Worm (Caenorhabditis elegans) whole organism, L1 larva: ENCODE measurements around the gene F53A9.7.
A peak's percentile ranks its signal among the peaks of the same experiment; 100 is the strongest.

ENCODE experiments used
- C04F5.9 ChIP-seq: sonication (generic microtip); optimal IDR thresholded peaks from 2 replicates; lab custom pipeline; 2016; ENCODE audit warnings: missing genetic modification characterization, missing compliant biosample characterization
- C16A3.4 ChIP-seq: fragments of 150-350 bp; optimal IDR thresholded peaks from 2 replicates; lab custom pipeline; 2014; ENCODE audit warnings: missing biosample characterization, missing genetic modification characterization
- Y116A8C.19 ChIP-seq: sonication (generic microtip); optimal IDR thresholded peaks from 2 replicates; lab custom pipeline; 2016; ENCODE audit warnings: missing compliant biosample characterization, missing genetic modification characterization, borderline replicate concordance
- alr-1 ChIP-seq: fragments of 200-800 bp; sonication (Bioruptor generic); optimal IDR thresholded peaks from 2 replicates; lab custom pipeline; 2018; ENCODE audit warnings: borderline replicate concordance, mild to moderate bottlenecking, missing genetic modification characterization, missing compliant biosample characterization
- ama-1 ChIP-seq: fragments of 150-350 bp; optimal IDR thresholded peaks from 2 replicates; lab custom pipeline; 2014
- blmp-1 ChIP-seq: fragments of 150-350 bp; optimal IDR thresholded peaks from 2 replicates; lab custom pipeline; 2014; ENCODE audit warnings: missing biosample characterization, missing genetic modification characterization
- ceh-63 ChIP-seq: fragments of 200-800 bp; sonication (Bioruptor generic); optimal IDR thresholded peaks from 2 replicates; lab custom pipeline; 2018; ENCODE audit warnings: mild to moderate bottlenecking, missing genetic modification characterization, missing compliant biosample characterization
- ceh-8 ChIP-seq: fragments of 200-800 bp; sonication (Bioruptor generic); optimal IDR thresholded peaks from 2 replicates; lab custom pipeline; 2018; ENCODE audit warnings: mild to moderate bottlenecking, missing genetic modification characterization, moderate library complexity, missing compliant biosample characterization
- ceh-82 ChIP-seq, 3 experiments: fragments of 150-350 bp in 1 of 3; sonication (generic microtip) in 2 of 3; optimal IDR thresholded peaks; 2 replicates each; lab custom pipeline; 2014 to 2017; ENCODE audit warnings: missing biosample characterization in 3 of 3, missing genetic modification characterization in 3 of 3
- ceh-88 ChIP-seq: fragments of 200-800 bp; sonication (Bioruptor generic); IDR thresholded peaks from 2 replicates; pipeline ENCODE4 v1.3.6; 2022; ENCODE audit warnings: missing genetic modification characterization, missing compliant biosample characterization
- ces-1 ChIP-seq: fragments of 150-350 bp; optimal IDR thresholded peaks from 2 replicates; lab custom pipeline; 2014; ENCODE audit warnings: missing biosample characterization, missing genetic modification reagents, missing genetic modification characterization
- efl-1 ChIP-seq, 4 experiments: fragments of 150-350 bp; optimal IDR thresholded peaks in 3 of 4; peaks in 1 of 4; 1 replicate in 1 of 4; 2 replicates in 3 of 4; lab custom pipeline; 2014; ENCODE audit warnings: missing biosample characterization in 2 of 4, missing genetic modification characterization in 2 of 4, missing genetic modification reagents in 2 of 4
- efl-3 ChIP-seq: fragments of 200-800 bp; sonication (Bioruptor generic); optimal IDR thresholded peaks from 2 replicates; lab custom pipeline; 2018; ENCODE audit warnings: mild to moderate bottlenecking, missing genetic modification characterization, missing compliant biosample characterization
- elt-2 ChIP-seq: sonication (generic microtip); optimal IDR thresholded peaks from 2 replicates; lab custom pipeline; 2016; ENCODE audit warnings: missing genetic modification characterization, mild to moderate bottlenecking, inconsistent platforms, missing compliant biosample characterization, missing genetic modification reagents
- elt-3 ChIP-seq, 6 experiments: fragments of 150-350 bp in 1 of 6; sonication (generic microtip); optimal IDR thresholded peaks; 2 replicates each; lab custom pipeline; 2017 to 2018; ENCODE audit warnings: missing biosample characterization in 6 of 6, missing genetic modification characterization in 6 of 6, inconsistent platforms in 1 of 6
- ets-5 ChIP-seq: fragments of 200-800 bp; sonication (Bioruptor generic); IDR thresholded peaks from 2 replicates; pipeline ENCODE4 v1.3.6; 2022; ENCODE audit warnings: missing genetic modification characterization, missing compliant biosample characterization
- hlh-17 ChIP-seq: fragments of 200-800 bp; sonication (Bioruptor generic); optimal IDR thresholded peaks from 2 replicates; lab custom pipeline; 2018; ENCODE audit warnings: missing genetic modification characterization, mild to moderate bottlenecking, missing compliant biosample characterization, moderate library complexity, borderline replicate concordance
- hlh-4 ChIP-seq: sonication (generic microtip); optimal IDR thresholded peaks from 2 replicates; lab custom pipeline; 2016; ENCODE audit warnings: mild to moderate bottlenecking, missing genetic modification characterization, missing compliant biosample characterization
- hpl-2 ChIP-seq: fragments of 150-350 bp; optimal IDR thresholded peaks from 2 replicates; lab custom pipeline; 2014; ENCODE audit warnings: missing biosample characterization, missing genetic modification reagents, missing genetic modification characterization
- irx-1 ChIP-seq: sonication (generic microtip); optimal IDR thresholded peaks from 2 replicates; lab custom pipeline; 2016; ENCODE audit warnings: missing genetic modification characterization, missing compliant biosample characterization
- jun-1 ChIP-seq: fragments of 150-350 bp; optimal IDR thresholded peaks from 2 replicates; lab custom pipeline; 2014; ENCODE audit warnings: missing biosample characterization, missing genetic modification reagents, missing genetic modification characterization
- lin-14 ChIP-seq: fragments of 200-800 bp; sonication (Bioruptor generic); optimal IDR thresholded peaks from 2 replicates; lab custom pipeline; 2018; ENCODE audit warnings: mild to moderate bottlenecking, missing genetic modification characterization, moderate library complexity, missing compliant biosample characterization
- lin-15B ChIP-seq: fragments of 150-350 bp; sonication (generic microtip); optimal IDR thresholded peaks from 3 replicates; lab custom pipeline; 2014; ENCODE audit warnings: missing biosample characterization, missing genetic modification characterization
- lin-35 ChIP-seq, 2 experiments: fragments of 150-350 bp; optimal IDR thresholded peaks; 2 replicates each; lab custom pipeline; 2014; ENCODE audit warnings: missing biosample characterization in 2 of 2, missing genetic modification characterization in 2 of 2, missing genetic modification reagents in 2 of 2
- lsy-2 ChIP-seq, 2 experiments: fragments of 150-350 bp; optimal IDR thresholded peaks; 2 replicates each; lab custom pipeline; 2014; ENCODE audit warnings: missing biosample characterization in 2 of 2, missing genetic modification characterization in 2 of 2
- mab-9 ChIP-seq: fragments of 200-800 bp; sonication (Bioruptor generic); IDR thresholded peaks from 2 replicates; pipeline ENCODE4 v1.3.6; 2022; ENCODE audit warnings: missing genetic modification reagents, missing genetic modification characterization, missing compliant biosample characterization
- mdl-1 ChIP-seq, 2 experiments: fragments of 150-350 bp; optimal IDR thresholded peaks; 2 replicates each; lab custom pipeline; 2014 to 2017; ENCODE audit warnings: missing biosample characterization in 2 of 2, missing genetic modification characterization in 2 of 2, inconsistent platforms in 1 of 2
- nhr-11 ChIP-seq: fragments of 150-350 bp; optimal IDR thresholded peaks from 2 replicates; lab custom pipeline; 2014; ENCODE audit warnings: missing biosample characterization, missing genetic modification characterization
- nhr-12 ChIP-seq: sonication (generic microtip); optimal IDR thresholded peaks from 2 replicates; lab custom pipeline; 2017; ENCODE audit warnings: missing biosample characterization, missing genetic modification characterization
- nhr-20 ChIP-seq: sonication (generic microtip); optimal IDR thresholded peaks from 2 replicates; lab custom pipeline; 2016; ENCODE audit warnings: mild to moderate bottlenecking, missing genetic modification characterization, missing compliant biosample characterization
- nhr-237 ChIP-seq: fragments of 150-350 bp; optimal IDR thresholded peaks from 2 replicates; lab custom pipeline; 2014; ENCODE audit warnings: missing biosample characterization, missing genetic modification characterization
- nhr-28 ChIP-seq: fragments of 150-350 bp; optimal IDR thresholded peaks from 2 replicates; lab custom pipeline; 2014; ENCODE audit warnings: missing biosample characterization, missing genetic modification characterization
- nhr-47 ChIP-seq: sonication (generic microtip); optimal IDR thresholded peaks from 2 replicates; lab custom pipeline; 2016; ENCODE audit warnings: mild to moderate bottlenecking, missing genetic modification characterization, moderate library complexity, missing compliant biosample characterization
- nhr-71 ChIP-seq: sonication (generic microtip); optimal IDR thresholded peaks from 2 replicates; lab custom pipeline; 2016; ENCODE audit warnings: mild to moderate bottlenecking, missing genetic modification characterization, moderate library complexity, missing compliant biosample characterization
- nhr-77 ChIP-seq: fragments of 150-350 bp; optimal IDR thresholded peaks from 2 replicates; lab custom pipeline; 2014; ENCODE audit warnings: missing biosample characterization, missing genetic modification characterization
- nhr-84 ChIP-seq: sonication (generic microtip); optimal IDR thresholded peaks from 2 replicates; lab custom pipeline; 2017; ENCODE audit warnings: missing biosample characterization, missing genetic modification characterization
- nhr-85 ChIP-seq: sonication (generic microtip); peaks from one replicate; lab custom pipeline; 2016; ENCODE audit warnings: missing genetic modification characterization, inconsistent platforms, missing compliant biosample characterization
- pag-3 ChIP-seq: sonication (generic microtip); optimal IDR thresholded peaks from 2 replicates; lab custom pipeline; 2017; ENCODE audit warnings: missing genetic modification characterization, mild to moderate bottlenecking, missing compliant biosample characterization, antibody characterized with exemption, borderline replicate concordance; ENCODE audit not compliant: insufficient read depth
- pqm-1 ChIP-seq: sonication (generic microtip); optimal IDR thresholded peaks from 3 replicates; lab custom pipeline; 2017; ENCODE audit warnings: missing biosample characterization, missing genetic modification characterization
- snu-23 ChIP-seq: sonication (generic microtip); optimal IDR thresholded peaks from 2 replicates; lab custom pipeline; 2016; ENCODE audit warnings: missing genetic modification characterization, missing compliant biosample characterization
- sptf-1 ChIP-seq: fragments of 150-350 bp; optimal IDR thresholded peaks from 2 replicates; lab custom pipeline; 2014; ENCODE audit warnings: missing biosample characterization, missing genetic modification characterization
- swsn-7 ChIP-seq: sonication (generic microtip); optimal IDR thresholded peaks from 2 replicates; lab custom pipeline; 2016; ENCODE audit warnings: missing genetic modification characterization, missing compliant biosample characterization
- tbx-2 ChIP-seq: sonication (generic microtip); optimal IDR thresholded peaks from 2 replicates; lab custom pipeline; 2016; ENCODE audit warnings: missing genetic modification characterization, missing compliant biosample characterization
- tlp-1 ChIP-seq: fragments of 150-350 bp; optimal IDR thresholded peaks from 2 replicates; lab custom pipeline; 2014; ENCODE audit warnings: missing biosample characterization, missing genetic modification characterization
- unc-130 ChIP-seq: fragments of 150-350 bp; optimal IDR thresholded peaks from 2 replicates; lab custom pipeline; 2017; ENCODE audit warnings: missing biosample characterization, missing genetic modification characterization, inconsistent platforms
- unc-30 ChIP-seq: sonication (generic microtip); optimal IDR thresholded peaks from 2 replicates; lab custom pipeline; 2017; ENCODE audit warnings: missing biosample characterization, missing genetic modification characterization
- unc-98 ChIP-seq: fragments of 200-800 bp; sonication (Bioruptor generic); IDR thresholded peaks from 2 replicates; pipeline ENCODE4 v1.3.6; 2022; ENCODE audit warnings: missing genetic modification characterization, missing compliant biosample characterization
- ztf-11 ChIP-seq, 2 experiments: sonication (generic microtip); optimal IDR thresholded peaks; 2 replicates each; lab custom pipeline; 2016 to 2017; ENCODE audit warnings: missing genetic modification characterization in 2 of 2, missing biosample characterization in 1 of 2, missing compliant biosample characterization in 1 of 2

F53A9.7 gene

DNA sequence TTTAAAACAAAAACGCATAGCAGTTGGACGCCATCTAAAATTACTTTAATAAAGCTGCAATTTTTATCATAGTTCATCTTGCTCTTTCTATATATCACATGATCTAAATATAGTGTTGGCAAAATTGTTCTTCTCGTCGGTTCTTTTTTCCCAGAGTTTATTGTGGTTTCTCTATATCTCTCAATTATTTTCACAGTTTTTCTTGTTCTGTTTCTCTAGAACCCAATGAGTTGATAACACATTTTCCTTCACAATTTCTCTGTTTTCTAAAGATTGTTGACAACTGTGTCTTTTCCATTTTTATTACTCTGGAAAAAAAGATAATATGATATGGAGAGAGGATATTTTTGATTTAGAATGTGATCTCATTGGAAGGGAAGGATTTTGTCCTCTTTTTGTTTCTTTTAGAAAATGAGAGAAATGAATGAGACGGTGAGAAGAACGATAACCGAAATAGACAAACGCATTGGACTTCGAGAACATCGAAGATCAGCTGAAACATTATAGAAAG is 37.6 kb upstream of the F53A9.7 start:
- peak in 2 of 6 experiments; percentile 48 to 88 for TF ChIP-seq elt-3 (tag; optimal IDR thresholded peaks at IDR 0.05; lab: Kevin White, UChicago)
- TF ChIP-seq lin-35 (GFP tag; optimal IDR thresholded peaks at IDR 0.05; lab: Kevin White, UChicago), result peak in 1 of 2 experiments; percentile 21
- no peak for TF ChIP-seq ets-5 (GFP tag; lab: Robert Waterston, UW)
- peak; percentile 40 for TF ChIP-seq blmp-1
- TF ChIP-seq snu-23 (GFP tag; lab: Kevin White, UChicago), result peak; percentile 14
- no peak for TF ChIP-seq nhr-11 (tag; lab: Kevin White, UChicago)
- no peak for TF ChIP-seq ceh-63 (GFP tag; lab: Kevin White, UChicago)
- peak; percentile 62 for TF ChIP-seq nhr-20 (tag; lab: Kevin White, UChicago)
- TF ChIP-seq efl-1 (optimal IDR thresholded peaks at IDR 0.05; lab: Kevin White, UChicago), result no peak
- TF ChIP-seq efl-1 (GFP tag; optimal IDR thresholded peaks at IDR 0.05 in 1 of 2; lab: Kevin White, UChicago), result peak in 1 of 2 experiments; percentile 71
- peak in 1 of 2 experiments; percentile 56 for TF ChIP-seq lsy-2 (tag; optimal IDR thresholded peaks at IDR 0.05; lab: Kevin White, UChicago)
- TF ChIP-seq lin-14 (GFP tag; lab: Kevin White, UChicago), result peak; percentile 51
- no peak for TF ChIP-seq swsn-7 (tag; lab: Kevin White, UChicago)
- no peak for TF ChIP-seq unc-130 (tag; lab: Kevin White, UChicago)
- no peak for TF ChIP-seq mab-9 (GFP tag; lab: Robert Waterston, UW)
- peak; percentile 32 for TF ChIP-seq nhr-71
- TF ChIP-seq pqm-1 (tag; lab: Kevin White, UChicago), result no peak

DNA sequence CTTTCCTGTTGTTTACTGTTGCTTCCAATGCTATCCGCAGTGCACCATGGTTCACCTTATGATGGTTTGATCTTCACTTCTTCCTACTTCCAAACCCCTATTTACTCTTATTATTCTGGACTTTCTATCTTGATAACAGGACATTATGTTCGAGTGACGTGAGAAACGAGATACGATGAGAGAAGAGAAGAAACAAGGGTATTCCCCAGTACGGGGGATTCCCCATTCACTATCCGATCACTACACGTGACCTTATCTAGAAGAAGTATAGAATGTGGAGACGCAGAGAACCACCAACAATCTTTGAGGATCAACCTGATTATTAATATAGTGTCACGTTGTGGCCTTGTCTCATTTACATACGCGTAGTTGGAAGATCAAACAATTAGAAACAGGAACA is 35.8 kb upstream of the F53A9.7 start:
- TF ChIP-seq mdl-1 (tag; optimal IDR thresholded peaks at IDR 0.05; lab: Kevin White, UChicago) (peak in 1 of 2 experiments; percentile 61), snu-23 (GFP tag; lab: Kevin White, UChicago) (peak; percentile 36), hlh-4 (tag; lab: Kevin White, UChicago) (no peak), tlp-1 (no peak), lsy-2 (tag; optimal IDR thresholded peaks at IDR 0.05; lab: Kevin White, UChicago) (peak in 1 of 2 experiments; percentile 27), alr-1 (tag; lab: Kevin White, UChicago) (no peak), nhr-71 (peak; percentile 58), nhr-20 (tag; lab: Kevin White, UChicago) (peak; percentile 60), C04F5.9 (no peak), ztf-11 (tag; optimal IDR thresholded peaks at IDR 0.05; lab: Kevin White, UChicago) (no peak), irx-1 (no peak), efl-3 (no peak), tbx-2 (tag; lab: Kevin White, UChicago) (peak; percentile 13), nhr-77 (no peak), nhr-12 (tag; lab: Kevin White, UChicago) (no peak), ceh-8 (GFP tag; lab: Kevin White, UChicago) (no peak), hpl-2 (GFP tag; lab: Kevin White, UChicago) (no peak), elt-2 (tag; lab: Kevin White, UChicago) (no peak), blmp-1 (peak; percentile 89), C16A3.4 (tag; lab: Kevin White, UChicago) (peak; percentile 21), nhr-11 (tag; lab: Kevin White, UChicago) (no peak), ceh-82 (tag; optimal IDR thresholded peaks at IDR 0.05; lab: Kevin White, UChicago) (no peak), lin-35 (GFP tag; optimal IDR thresholded peaks at IDR 0.05; lab: Kevin White, UChicago) (peak in 1 of 2 experiments; percentile 19), nhr-28 (tag; lab: Kevin White, UChicago) (no peak), elt-3 (tag; optimal IDR thresholded peaks at IDR 0.05; lab: Kevin White, UChicago) (peak in 3 of 6 experiments; percentile 13 to 93 (median 75)), sptf-1 (tag; lab: Kevin White, UChicago) (no peak), ces-1 (GFP tag; lab: Kevin White, UChicago) (no peak), unc-98 (no peak), nhr-237 (no peak), ama-1 (no peak), ets-5 (GFP tag; lab: Robert Waterston, UW) (no peak), jun-1 (no peak), lin-15B (tag; lab: Kevin White, UChicago) (no peak), nhr-47 (no peak), lin-14 (GFP tag; lab: Kevin White, UChicago) (peak; percentile 52), nhr-84 (tag; lab: Kevin White, UChicago) (no peak), ceh-88 (no peak), unc-30 (tag; lab: Kevin White, UChicago) (no peak), nhr-85 (peak; percentile 90), pag-3 (no peak), hlh-17 (GFP tag; lab: Kevin White, UChicago) (no peak), Y116A8C.19 (no peak)
